Worm (Caenorhabditis elegans) whole organism, early embryonic: ENCODE measurements around the gene C30F2.4.

Source experiments
- B0310.2 ChIP-seq: sonication (generic microtip); optimal IDR thresholded peaks from 2 replicates; lab custom pipeline; 2016; ENCODE audit warnings: mild to moderate bottlenecking, missing genetic modification characterization, missing compliant biosample characterization
- aly-1 ChIP-seq: sonication (generic microtip); optimal IDR thresholded peaks from 2 replicates; lab custom pipeline; 2016; ENCODE audit warnings: missing genetic modification characterization, missing compliant biosample characterization
- ama-1 ChIP-seq: fragments of 150-350 bp; optimal IDR thresholded peaks from 2 replicates; lab custom pipeline; 2014
- ceh-13 ChIP-seq: fragments of 200-800 bp; sonication (Bioruptor generic); optimal IDR thresholded peaks from 2 replicates; lab custom pipeline; 2018; ENCODE audit warnings: mild to moderate bottlenecking, missing genetic modification characterization, missing compliant biosample characterization
- ceh-36 ChIP-seq: sonication (generic microtip); optimal IDR thresholded peaks from 2 replicates; lab custom pipeline; 2016; ENCODE audit warnings: missing genetic modification characterization, inconsistent platforms, missing compliant biosample characterization
- ets-7 ChIP-seq: sonication (generic microtip); optimal IDR thresholded peaks from 2 replicates; lab custom pipeline; 2016; ENCODE audit warnings: missing genotype, missing genetic modification characterization, missing compliant biosample characterization
- flt-1 ChIP-seq: fragments of 200-800 bp; sonication (Bioruptor generic); IDR thresholded peaks from 2 replicates; pipeline ENCODE4 v1.3.6; 2022; ENCODE audit warnings: missing genetic modification characterization, missing compliant biosample characterization
- hmg-4 ChIP-seq: fragments of 200-800 bp; sonication (Bioruptor generic); optimal IDR thresholded peaks from 2 replicates; lab custom pipeline; 2018; ENCODE audit warnings: mild to moderate bottlenecking, missing genetic modification characterization, missing compliant biosample characterization
- scrt-1 ChIP-seq: fragments of 200-800 bp; sonication (Bioruptor generic); IDR thresholded peaks from 2 replicates; pipeline ENCODE4 v1.3.6; 2022; ENCODE audit warnings: missing genetic modification characterization, missing compliant biosample characterization
- sea-1 ChIP-seq: fragments of 200-800 bp; sonication (Bioruptor generic); conservative IDR thresholded peaks from 2 replicates; pipeline ENCODE4 v1.3.6; 2022; ENCODE audit warnings: missing genetic modification characterization, missing compliant biosample characterization
- tbx-37 ChIP-seq: fragments of 200-800 bp; sonication (Bioruptor generic); conservative IDR thresholded peaks from 2 replicates; pipeline ENCODE4 v1.3.6; 2022; ENCODE audit warnings: missing genetic modification reagents, missing genetic modification characterization, missing compliant biosample characterization
- tra-4 ChIP-seq: sonication (generic microtip); optimal IDR thresholded peaks from 2 replicates; lab custom pipeline; 2017; ENCODE audit warnings: missing genetic modification characterization, missing compliant biosample characterization

DNA sequence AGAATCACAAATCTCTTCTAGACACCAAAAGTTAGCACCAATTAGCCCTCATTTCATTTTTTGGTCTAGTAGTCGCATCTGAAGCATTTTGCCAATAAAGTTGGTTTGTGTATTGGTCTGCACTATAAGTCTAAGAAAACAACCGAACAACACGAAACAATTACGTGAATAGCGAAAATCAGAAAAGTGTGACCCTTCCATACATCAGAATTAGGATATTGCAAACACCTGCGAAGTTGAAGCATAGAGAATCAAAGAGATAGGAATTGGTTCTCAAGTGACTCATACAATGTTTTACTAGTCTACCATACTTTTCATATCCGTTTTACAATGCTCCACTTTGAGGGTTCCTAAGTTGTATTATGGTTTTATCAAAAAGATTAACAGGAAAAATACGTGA is 40.8 kb upstream of the C30F2.4 start:
- TF ChIP-seq B0310.2 (tag; lab: Kevin White, UChicago) (no peak), scrt-1 (GFP tag; lab: Robert Waterston, UW) (no peak), ama-1 (lab: Kevin White, UChicago) (no peak), aly-1 (no peak), flt-1 (no peak), ceh-13 (GFP tag; lab: Kevin White, UChicago) (no peak), tbx-37 (GFP tag; lab: Robert Waterston, UW) (no peak), ets-7 (tag; lab: Kevin White, UChicago) (no peak), sea-1 (GFP tag; lab: Robert Waterston, UW) (no peak), ceh-36 (no peak), tra-4 (tag; lab: Kevin White, UChicago) (no peak), hmg-4 (GFP tag; lab: Kevin White, UChicago) (no peak)
